Fruit fly (Drosophila melanogaster) whole organism, embryonic: ENCODE data around the gene mtsh.

Experiments used
- CG10209 ChIP-seq: fragments of 200-800 bp; sonication (Bioruptor generic); optimal IDR thresholded peaks from 3 replicates; lab custom pipeline; 2017; ENCODE audit warnings: missing biosample characterization, mild to moderate bottlenecking, missing genetic modification characterization, missing genetic modification reagents
- CG13123 ChIP-seq: fragments of 200-800 bp; sonication (Bioruptor generic); optimal IDR thresholded peaks from 2 replicates; lab custom pipeline; 2016; ENCODE audit warnings: missing biosample characterization, missing genetic modification characterization
- CG1603 ChIP-seq: fragments of 200-800 bp; sonication (Bioruptor generic); optimal IDR thresholded peaks from 2 replicates; lab custom pipeline; 2019; ENCODE audit warnings: missing biosample characterization, mild to moderate bottlenecking, missing genetic modification characterization, moderate library complexity
- CG1647 ChIP-seq: fragments of 200-800 bp; sonication (Bioruptor generic); optimal IDR thresholded peaks from 3 replicates; lab custom pipeline; 2016; ENCODE audit warnings: missing biosample characterization, missing genetic modification characterization
- CG17186 ChIP-seq: fragments of 200-800 bp; sonication (Bioruptor generic); optimal IDR thresholded peaks from 3 replicates; lab custom pipeline; 2017; ENCODE audit warnings: missing biosample characterization, missing genetic modification reagents, missing genetic modification characterization
- CG17359 ChIP-seq: fragments of 200-800 bp; sonication (Bioruptor generic); optimal IDR thresholded peaks from 3 replicates; lab custom pipeline; 2018; ENCODE audit warnings: missing biosample characterization, mild to moderate bottlenecking, missing genetic modification characterization, moderate library complexity
- CG17802 ChIP-seq: fragments of 200-800 bp; sonication (Bioruptor generic); optimal IDR thresholded peaks from 2 replicates; lab custom pipeline; 2018; ENCODE audit warnings: missing biosample characterization, mild to moderate bottlenecking, missing genetic modification characterization, moderate library complexity
- CG17912 ChIP-seq: fragments of 200-800 bp; sonication (Bioruptor generic); optimal IDR thresholded peaks from 2 replicates; lab custom pipeline; 2018; ENCODE audit warnings: missing biosample characterization, mild to moderate bottlenecking, missing genetic modification characterization
- CG2116 ChIP-seq: fragments of 200-800 bp; sonication (Bioruptor generic); optimal IDR thresholded peaks from 3 replicates; lab custom pipeline; 2018; ENCODE audit warnings: missing biosample characterization, mild to moderate bottlenecking, missing genetic modification characterization
- CG2120 ChIP-seq: fragments of 200-800 bp; sonication (Bioruptor generic); optimal IDR thresholded peaks from 3 replicates; lab custom pipeline; 2016; ENCODE audit warnings: missing biosample characterization, missing genetic modification characterization
- CG2202 ChIP-seq: fragments of 200-800 bp; sonication (Bioruptor generic); optimal IDR thresholded peaks from 2 replicates; lab custom pipeline; 2018; ENCODE audit warnings: missing biosample characterization, mild to moderate bottlenecking, missing genetic modification characterization
- CG2889 ChIP-seq: fragments of 200-800 bp; sonication (Bioruptor generic); IDR thresholded peaks from 3 replicates; pipeline ENCODE4 v1.3.6; 2022; ENCODE audit warnings: missing biosample characterization, missing genetic modification characterization
- CG3065 ChIP-seq: fragments of 200-800 bp; sonication (Bioruptor generic); optimal IDR thresholded peaks from 2 replicates; lab custom pipeline; 2016; ENCODE audit warnings: missing biosample characterization, missing genetic modification characterization
- CG32532 ChIP-seq: fragments of 200-800 bp; sonication (Bioruptor generic); IDR thresholded peaks from 2 replicates; pipeline ENCODE4 v1.3.6; 2022; ENCODE audit warnings: missing biosample characterization, missing genetic modification characterization
- CG4282 ChIP-seq: fragments of 200-800 bp; sonication (Bioruptor generic); optimal IDR thresholded peaks from 2 replicates; lab custom pipeline; 2016; ENCODE audit warnings: missing biosample characterization, missing genetic modification characterization
- CG43689 ChIP-seq: fragments of 200-800 bp; sonication (Bioruptor generic); IDR thresholded peaks from 2 replicates; pipeline ENCODE4 v1.3.6; 2022; ENCODE audit warnings: missing biosample characterization, missing genetic modification characterization
- CG4820 ChIP-seq: fragments of 200-800 bp; sonication (Bioruptor generic); optimal IDR thresholded peaks from 3 replicates; lab custom pipeline; 2016; ENCODE audit warnings: missing biosample characterization, missing genetic modification characterization
- CG4854 ChIP-seq: fragments of 200-800 bp; sonication (Bioruptor generic); optimal IDR thresholded peaks from 2 replicates; lab custom pipeline; 2016; ENCODE audit warnings: missing biosample characterization, missing genetic modification characterization, inconsistent platforms
- CG6254 ChIP-seq: fragments of 200-800 bp; sonication (Bioruptor generic); optimal IDR thresholded peaks from 3 replicates; lab custom pipeline; 2017; ENCODE audit warnings: mild to moderate bottlenecking, missing biosample characterization, missing genetic modification reagents, missing genetic modification characterization
- CG6813 ChIP-seq: fragments of 200-800 bp; sonication (Bioruptor generic); optimal IDR thresholded peaks from 2 replicates; lab custom pipeline; 2017; ENCODE audit warnings: missing biosample characterization, missing genetic modification characterization, mild to moderate bottlenecking, moderate library complexity, missing genetic modification reagents
- CG7372 ChIP-seq: fragments of 200-800 bp; sonication (Bioruptor generic); IDR thresholded peaks from 2 replicates; pipeline ENCODE4 v1.3.6; 2022; ENCODE audit warnings: missing biosample characterization, missing genetic modification characterization
- CG8478 ChIP-seq: fragments of >200 bp; optimal IDR thresholded peaks from 2 replicates; lab custom pipeline; 2018
- CG8765 ChIP-seq: fragments of 200-800 bp; sonication (Bioruptor generic); IDR thresholded peaks from 2 replicates; pipeline ENCODE4 v1.3.6; 2022; ENCODE audit warnings: missing biosample characterization, missing genetic modification characterization
- D ChIP-seq, 2 experiments: fragments of 200-800 bp in 1 of 2; fragments of >200 bp in 1 of 2; sonication (Bioruptor generic) in 1 of 2; optimal IDR thresholded peaks; 2 replicates in 1 of 2; 3 replicates in 1 of 2; lab custom pipeline; 2017; ENCODE audit warnings: mild to moderate bottlenecking in 1 of 2, missing biosample characterization in 1 of 2, missing genetic modification characterization in 1 of 2, missing genetic modification reagents in 1 of 2
- D19B ChIP-seq: fragments of 200-800 bp; sonication (Bioruptor generic); optimal IDR thresholded peaks from 2 replicates; lab custom pipeline; 2017; ENCODE audit warnings: missing biosample characterization, mild to moderate bottlenecking, missing genetic modification characterization
- Dll ChIP-seq: fragments of 200-800 bp; sonication (Bioruptor generic); IDR thresholded peaks from 4 replicates; pipeline ENCODE4 v1.3.6; 2022; ENCODE audit warnings: missing biosample characterization, missing genetic modification characterization; ENCODE audit not compliant: partially characterized antibody
- H15 ChIP-seq: fragments of 200-800 bp; sonication (Bioruptor generic); IDR thresholded peaks from 3 replicates; pipeline ENCODE4 v1.3.6; 2022; ENCODE audit warnings: missing biosample characterization, missing genetic modification characterization
- HLH4C ChIP-seq: fragments of 200-800 bp; sonication (Bioruptor generic); IDR thresholded peaks from 3 replicates; pipeline ENCODE4 v1.3.6; 2022; ENCODE audit warnings: missing biosample characterization, missing genetic modification characterization; ENCODE audit not compliant: partially characterized antibody
- HLHmδ ChIP-seq: fragments of 200-800 bp; sonication (Bioruptor generic); optimal IDR thresholded peaks from 2 replicates; lab custom pipeline; 2018; ENCODE audit warnings: missing biosample characterization, mild to moderate bottlenecking, missing genetic modification characterization, moderate library complexity
- Poxn ChIP-seq: fragments of 200-800 bp; sonication (Bioruptor generic); IDR thresholded peaks from 2 replicates; pipeline ENCODE4 v1.3.6; 2022; ENCODE audit warnings: missing biosample characterization, missing genetic modification characterization
- Scr ChIP-seq: fragments of 200-800 bp; sonication (Bioruptor generic); IDR thresholded peaks from 2 replicates; pipeline ENCODE4 v1.3.6; 2022; ENCODE audit warnings: missing biosample characterization, missing genetic modification characterization; ENCODE audit not compliant: partially characterized antibody
- Side ChIP-seq: fragments of 200-800 bp; sonication (Bioruptor generic); optimal IDR thresholded peaks from 2 replicates; lab custom pipeline; 2016; ENCODE audit warnings: missing biosample characterization, missing genetic modification characterization
- Sry-β ChIP-seq: fragments of 200-800 bp; sonication (Bioruptor generic); optimal IDR thresholded peaks from 2 replicates; lab custom pipeline; 2018; ENCODE audit warnings: missing biosample characterization, mild to moderate bottlenecking, missing genetic modification characterization, moderate library complexity
- Stat92E ChIP-seq, 3 experiments: fragments of >200 bp in 2 of 3; fragments of 200-800 bp in 1 of 3; sonication (Bioruptor generic) in 1 of 3; optimal IDR thresholded peaks; 2 replicates each; lab custom pipeline; 2017 to 2019; ENCODE audit warnings: missing biosample characterization in 3 of 3, missing genetic modification characterization in 3 of 3, mild to moderate bottlenecking in 1 of 3, moderate library complexity in 1 of 3
- Xrp1 ChIP-seq: fragments of 200-800 bp; sonication (Bioruptor generic); IDR thresholded peaks from 2 replicates; pipeline ENCODE4 v1.3.6; 2022; ENCODE audit warnings: missing biosample characterization, missing genetic modification characterization
- bab2 ChIP-seq: fragments of 200-800 bp; sonication (Bioruptor generic); optimal IDR thresholded peaks from 2 replicates; lab custom pipeline; 2016; ENCODE audit warnings: missing biosample characterization, missing genetic modification characterization
- crc ChIP-seq: fragments of 200-800 bp; sonication (Bioruptor generic); optimal IDR thresholded peaks from 2 replicates; lab custom pipeline; 2016; ENCODE audit warnings: missing biosample characterization, missing genetic modification characterization
- crol ChIP-seq: fragments of 200-800 bp; sonication (Bioruptor generic); IDR thresholded peaks from 2 replicates; pipeline ENCODE4 v1.3.6; 2022; ENCODE audit warnings: missing biosample characterization, missing genetic modification characterization
- esg ChIP-seq: fragments of 200-800 bp; sonication (Bioruptor generic); conservative IDR thresholded peaks from 2 replicates; pipeline ENCODE4 v1.3.6; 2022; ENCODE audit warnings: missing biosample characterization, missing genetic modification characterization
- eve ChIP-seq, 2 experiments: fragments of >200 bp; optimal IDR thresholded peaks; 2 replicates each; lab custom pipeline; 2017; ENCODE audit warnings: missing biosample characterization in 2 of 2, missing genetic modification characterization in 2 of 2
- eyg ChIP-seq: fragments of 200-800 bp; sonication (Bioruptor generic); optimal IDR thresholded peaks from 3 replicates; lab custom pipeline; 2016; ENCODE audit warnings: missing biosample characterization, missing genetic modification characterization
- jigr1 ChIP-seq: fragments of 200-800 bp; sonication (Bioruptor generic); IDR thresholded peaks from 3 replicates; pipeline ENCODE4 v1.3.6; 2022; ENCODE audit warnings: missing biosample characterization, missing genetic modification characterization
- mam ChIP-seq: fragments of 200-800 bp; sonication (Bioruptor generic); optimal IDR thresholded peaks from 3 replicates; lab custom pipeline; 2016; ENCODE audit warnings: missing biosample characterization, missing genetic modification characterization
- nmo ChIP-seq: fragments of 200-800 bp; sonication (Bioruptor generic); optimal IDR thresholded peaks from 2 replicates; lab custom pipeline; 2018; ENCODE audit warnings: missing biosample characterization, mild to moderate bottlenecking, missing genetic modification characterization, moderate library complexity
- oc ChIP-seq: fragments of 200-800 bp; sonication (Bioruptor generic); optimal IDR thresholded peaks from 2 replicates; lab custom pipeline; 2018; ENCODE audit warnings: missing biosample characterization, mild to moderate bottlenecking, missing genetic modification characterization, moderate library complexity
- shn ChIP-seq: fragments of 200-800 bp; sonication (Bioruptor generic); optimal IDR thresholded peaks from 3 replicates; lab custom pipeline; 2016; ENCODE audit warnings: missing biosample characterization, missing genetic modification characterization
- sug ChIP-seq: fragments of 200-800 bp; optimal IDR thresholded peaks from 2 replicates; lab custom pipeline; 2019; ENCODE audit warnings: missing biosample characterization, mild to moderate bottlenecking, missing genetic modification characterization, moderate library complexity
- tin ChIP-seq: fragments of 200-800 bp; sonication (Bioruptor generic); optimal IDR thresholded peaks from 3 replicates; lab custom pipeline; 2016; ENCODE audit warnings: missing biosample characterization, missing genetic modification characterization
- unc-4 ChIP-seq: fragments of 200-800 bp; sonication (Bioruptor generic); IDR thresholded peaks from 2 replicates; pipeline ENCODE4 v1.3.6; 2022; ENCODE audit warnings: missing biosample characterization, missing genetic modification characterization; ENCODE audit not compliant: partially characterized antibody
- yki ChIP-seq: fragments of >200 bp; optimal IDR thresholded peaks from 3 replicates; lab custom pipeline; 2018

Gene mtsh

DNA sequence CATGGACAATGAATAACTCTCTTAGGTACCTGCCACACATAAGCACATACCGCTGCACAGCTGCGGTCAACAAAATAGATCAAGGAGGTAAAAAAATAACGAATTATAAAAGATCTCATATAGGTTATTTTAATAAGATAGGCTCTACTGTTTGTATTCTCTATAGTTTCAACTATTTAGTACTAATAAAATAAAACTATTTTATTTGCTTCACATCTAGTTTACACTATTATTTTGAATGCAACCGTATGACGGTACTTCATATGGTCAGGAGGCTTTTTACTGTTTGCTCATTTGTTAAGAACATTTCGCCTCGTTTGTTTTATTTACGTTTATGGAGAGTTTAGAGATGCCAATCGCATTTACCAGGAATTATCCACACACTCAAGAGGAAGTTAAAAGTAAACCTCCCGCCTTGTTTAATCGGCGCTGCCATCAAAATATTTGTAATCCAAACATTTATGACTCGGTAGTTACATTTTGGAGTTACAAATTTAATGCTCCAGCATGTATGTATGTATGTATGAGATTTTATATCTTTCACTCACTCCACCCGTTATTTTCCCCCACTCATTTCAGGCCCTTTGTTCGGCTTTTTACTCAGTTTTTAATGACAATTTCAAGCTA lies 44.6 kb downstream of the mtsh start (continued):
- TF ChIP-seq esg (GFP tag; lab: Robert Waterston, UW) (peak; percentile 26; the same call in 1 of the 2 replicates), Poxn (no peak), HLHmδ (no peak), CG17802 (peak; percentile 29), D19B (GFP tag; lab: Kevin White, UChicago) (peak; percentile 21), H15 (GFP tag; lab: Robert Waterston, UW) (0 out of 3 replicates have a peak, but pooled peaks have one; percentile 49), CG6813 (peak; percentile 56), CG4282 (GFP tag; lab: Kevin White, UChicago) (no peak), CG17912 (GFP tag; lab: Kevin White, UChicago) (no peak), shn (GFP tag; lab: Kevin White, UChicago) (no peak), Scr (no peak), CG1647 (GFP tag; lab: Kevin White, UChicago) (no peak), CG2202 (peak; percentile 36), eve (GFP tag; optimal IDR thresholded peaks at IDR 0.05; lab: Kevin White, UChicago) (peak in 1 of 2 experiments; percentile 64), Xrp1 (GFP tag; lab: Robert Waterston, UW) (peak; percentile 88), CG8765 (GFP tag; lab: Robert Waterston, UW) (no peak; the same call in 1 of the 2 replicates), oc (tag; lab: Kevin White, UChicago) (peak; percentile 38), CG1603 (tag; lab: Kevin White, UChicago) (no peak), tin (GFP tag; lab: Kevin White, UChicago) (peak; percentile 53), D (optimal IDR thresholded peaks at IDR 0.05; lab: Kevin White, UChicago) (no peak), D (GFP tag; optimal IDR thresholded peaks at IDR 0.05; lab: Kevin White, UChicago) (peak; percentile 61), CG3065 (GFP tag; lab: Kevin White, UChicago) (no peak), Stat92E (GFP tag; optimal IDR thresholded peaks at IDR 0.05; lab: Kevin White, UChicago) (peak in 1 of 3 experiments; percentile 57), jigr1 (GFP tag; lab: Robert Waterston, UW) (no peak), crc (GFP tag; lab: Kevin White, UChicago) (no peak), CG32532 (GFP tag; lab: Robert Waterston, UW) (no peak), CG6254 (GFP tag; lab: Kevin White, UChicago) (peak; percentile 68), eyg (no peak), Dll (GFP tag; lab: Robert Waterston, UW) (no peak), Side (GFP tag; lab: Kevin White, UChicago) (no peak), CG8478 (no peak), unc-4 (GFP tag; lab: Robert Waterston, UW) (no peak), CG13123 (GFP tag; lab: Kevin White, UChicago) (no peak), CG7372 (GFP tag; lab: Robert Waterston, UW) (peak; percentile 16; the same call in 1 of the 2 replicates), CG17186 (GFP tag; lab: Kevin White, UChicago) (no peak), CG10209 (GFP tag; lab: Kevin White, UChicago) (peak; percentile 64), sug (tag; lab: Kevin White, UChicago) (peak; percentile 4), CG4854 (no peak), CG17359 (tag; lab: Kevin White, UChicago) (peak; percentile 73), crol (no peak), HLH4C (no peak), Sry-β (GFP tag; lab: Kevin White, UChicago) (no peak), CG4820 (peak; percentile 57), nmo (GFP tag; lab: Kevin White, UChicago) (peak; percentile 84), CG2116 (GFP tag; lab: Kevin White, UChicago) (peak; percentile 44), bab2 (GFP tag; lab: Kevin White, UChicago) (no peak), CG2889 (GFP tag; lab: Robert Waterston, UW) (peak; percentile 26; the same call in 1 of the 3 replicates), CG2120 (GFP tag; lab: Kevin White, UChicago) (peak; percentile 1), mam (no peak), CG43689 (no peak), yki (lab: Kevin White, UChicago) (no peak)
